Worm (Caenorhabditis elegans): ENCODE measurements around the gene T25F10.4.

DNA sequence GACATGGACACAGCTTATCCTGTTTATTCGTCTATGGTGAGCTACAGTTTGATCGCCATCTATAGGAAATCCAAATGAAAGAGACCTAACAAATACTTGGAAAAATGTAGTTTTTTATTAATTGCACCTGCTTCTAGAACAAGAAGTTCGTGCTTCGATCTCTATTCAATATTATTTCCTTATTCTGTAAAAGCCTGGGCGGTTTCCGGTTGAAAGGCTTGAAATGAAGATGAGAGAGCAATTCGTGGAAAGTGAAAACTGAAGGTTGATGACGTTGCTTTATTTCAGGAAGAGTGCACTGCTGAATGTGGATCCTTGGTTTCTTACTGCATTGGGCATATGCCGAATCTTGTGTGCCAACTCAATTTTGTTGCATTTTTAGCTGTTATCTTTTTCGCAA is 18.4 kb upstream of the T25F10.4 start:
- TF ChIP-seq ztf-3 (GFP tag; optimal IDR thresholded peaks at IDR 0.05) (no peak), efl-1 (GFP tag; optimal IDR thresholded peaks at IDR 0.05) (no peak), attf-6 (GFP tag; IDR thresholded peaks at IDR 0.05) (no peak), snpc-1.3 (tag; optimal IDR thresholded peaks at IDR 0.05; ENCODE audit: insufficient read depth) (no peak)
